Fruit fly (Drosophila melanogaster): ENCODE data around the gene CG42324.

Gene CG42324

dm6 chr3L:3516485-3516884 is 44.2 kb downstream of the CG42324 start:
- TF ChIP-seq Hr39 (GFP tag; optimal IDR thresholded peaks at IDR 0.05) (no peak), CG6163 (GFP tag; IDR thresholded peaks at IDR 0.05) (no peak), lz (GFP tag; optimal IDR thresholded peaks at IDR 0.05) (no peak)

DNA sequence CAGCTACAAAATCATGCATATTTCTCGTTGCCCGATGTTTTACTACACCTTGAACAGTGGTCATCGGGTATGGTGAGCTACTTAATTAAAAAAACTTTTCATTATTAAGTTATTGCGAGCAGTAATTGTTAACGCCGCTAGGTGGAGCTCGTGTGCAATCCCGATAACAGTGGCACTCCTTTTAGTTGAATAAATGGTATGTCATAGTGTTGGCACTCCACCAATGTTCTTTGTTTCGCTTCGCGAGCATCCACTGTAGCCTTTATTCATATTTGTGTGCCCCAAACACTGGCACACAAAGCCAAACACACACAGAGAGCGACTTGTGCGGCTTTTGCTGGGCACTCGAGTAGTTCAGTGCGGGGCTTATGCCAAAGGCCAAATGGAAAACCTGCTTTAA is 45.6 kb downstream of the CG42324 start:
- TF ChIP-seq pdm3 (GFP tag; optimal IDR thresholded peaks at IDR 0.05) (peak; percentile 94), CG8632 (GFP tag; optimal IDR thresholded peaks at IDR 0.05) (peak; percentile 88), Lpt (GFP tag; optimal IDR thresholded peaks at IDR 0.05) (peak; percentile 79), Sox14 (GFP tag; optimal IDR thresholded peaks at IDR 0.05) (peak; percentile 92), CG11762 (GFP tag; optimal IDR thresholded peaks at IDR 0.05; ENCODE audit: insufficient read depth) (peak; percentile 82), CG31627 (GFP tag; optimal IDR thresholded peaks at IDR 0.05) (peak; percentile 96), Eip78C (GFP tag) (peak; percentile 97), CG8319 (GFP tag; optimal IDR thresholded peaks at IDR 0.05) (peak; percentile 80), CG7368 (GFP tag; optimal IDR thresholded peaks at IDR 0.05) (peak; percentile 84), CG6163 (GFP tag; IDR thresholded peaks at IDR 0.05) (peak; percentile 98), acj6 (GFP tag; optimal IDR thresholded peaks at IDR 0.05) (peak; percentile 91), topi (GFP tag; optimal IDR thresholded peaks at IDR 0.05) (peak; percentile 92), CG11902 (GFP tag; optimal IDR thresholded peaks at IDR 0.05) (peak; percentile 90), Gug (GFP tag; IDR thresholded peaks at IDR 0.05) (peak; percentile 93), CG6792 (GFP tag; optimal IDR thresholded peaks at IDR 0.05) (peak; percentile 94), CG16779 (tag; optimal IDR thresholded peaks at IDR 0.05) (peak; percentile 78), vri (GFP tag; optimal IDR thresholded peaks at IDR 0.05) (peak; percentile 92), CG34406 (GFP tag; optimal IDR thresholded peaks at IDR 0.05) (peak; percentile 88), Sox15 (GFP tag; optimal IDR thresholded peaks at IDR 0.05) (peak; percentile 91), cyc (GFP tag; optimal IDR thresholded peaks at IDR 0.05) (peak; percentile 94), lz (GFP tag; optimal IDR thresholded peaks at IDR 0.05) (peak; percentile 94), CG4318 (GFP tag; optimal IDR thresholded peaks at IDR 0.05) (peak; percentile 66), svp (GFP tag) (peak; percentile 99), achi (GFP tag; optimal IDR thresholded peaks at IDR 0.05) (peak; percentile 91), CG9139 (GFP tag; optimal IDR thresholded peaks at IDR 0.05) (peak; percentile 39), CG6276 (GFP tag; optimal IDR thresholded peaks at IDR 0.05) (peak; percentile 85), Eip93F (GFP tag; optimal IDR thresholded peaks at IDR 0.05) (peak; percentile 52), Ets96B (tag; optimal IDR thresholded peaks at IDR 0.05) (peak; percentile 80), Ets21C (GFP tag; optimal IDR thresholded peaks at IDR 0.05) (peak; percentile 92), dsx (GFP tag; optimal IDR thresholded peaks at IDR 0.05; ENCODE audit: poor library complexity, severe bottlenecking) (peak; percentile 84), salr (GFP tag; optimal IDR thresholded peaks at IDR 0.05) (peak; percentile 64 to 80), CG11294 (GFP tag; IDR thresholded peaks at IDR 0.05) (peak; percentile 79), esn (GFP tag; optimal IDR thresholded peaks at IDR 0.05) (peak; percentile 95), CG32006 (GFP tag; optimal IDR thresholded peaks at IDR 0.05) (peak; percentile 89), CG6808 (GFP tag; optimal IDR thresholded peaks at IDR 0.05) (peak; percentile 72), net (GFP tag; optimal IDR thresholded peaks at IDR 0.05) (peak; percentile 89), CG8119 (GFP tag; IDR thresholded peaks at IDR 0.05) (peak; percentile 96), Hr39 (GFP tag; optimal IDR thresholded peaks at IDR 0.05) (peak; percentile 95), Eip75B (GFP tag; optimal IDR thresholded peaks at IDR 0.05) (peak; percentile 90), Sox102F (GFP tag; optimal IDR thresholded peaks at IDR 0.05) (peak; percentile 94), Hr38 (GFP tag; optimal IDR thresholded peaks at IDR 0.05) (peak; percentile 61), fkh (GFP tag; optimal IDR thresholded peaks at IDR 0.05) (peak; percentile 57), fd59A (GFP tag; optimal IDR thresholded peaks at IDR 0.05) (peak; percentile 79), spab (GFP tag; optimal IDR thresholded peaks at IDR 0.05) (peak; percentile 78), OdsH (GFP tag; optimal IDR thresholded peaks at IDR 0.05) (peak; percentile 92), Hr4 (GFP tag; optimal IDR thresholded peaks at IDR 0.05) (peak; percentile 91), Smox (GFP tag; optimal IDR thresholded peaks at IDR 0.05) (peak; percentile 91), eg (GFP tag; IDR thresholded peaks at IDR 0.05) (peak; percentile 94), CG10669 (GFP tag; optimal IDR thresholded peaks at IDR 0.05) (peak; percentile 79), CG15336 (GFP tag; IDR thresholded peaks at IDR 0.05) (peak; percentile 97)
